Worm (Caenorhabditis elegans): ENCODE results near the gene dmsr-15.

DNA sequence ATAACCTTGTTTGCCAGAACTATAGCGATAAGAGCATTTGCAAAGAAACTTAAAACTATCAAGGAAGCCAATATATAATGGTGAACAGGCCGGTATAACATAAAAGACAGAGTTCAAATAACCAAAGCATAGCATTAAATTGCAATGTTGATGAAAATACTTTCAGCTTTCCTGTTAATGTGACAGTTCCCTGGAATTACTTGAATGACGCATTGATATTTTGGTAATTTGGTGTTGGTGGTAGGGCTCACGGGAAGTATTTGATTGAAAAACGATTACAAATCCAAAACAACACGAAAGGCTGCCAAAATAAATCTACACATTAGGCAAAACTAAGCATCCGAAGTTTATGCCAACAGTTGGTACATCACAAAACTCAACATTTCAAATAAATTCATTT is 19.7 kb downstream of the dmsr-15 start, which contains the start of gene dmsr-16:
- TF ChIP-seq unc-62 (GFP tag; optimal IDR thresholded peaks at IDR 0.05): no peak
- TF ChIP-seq repo-1 (tag; optimal IDR thresholded peaks at IDR 0.05): no peak
- TF ChIP-seq zfh-2 (GFP tag; conservative IDR thresholded peaks at IDR 0.05): no peak
- no peak for TF ChIP-seq Y67H2A.10 (GFP tag; conservative IDR thresholded peaks at IDR 0.05)
- no peak for TF ChIP-seq F55B11.4 (tag; optimal IDR thresholded peaks at IDR 0.05; ENCODE audit: borderline replicate concordance, insufficient read depth)
- no peak for TF ChIP-seq rcor-1 (GFP tag; IDR thresholded peaks at IDR 0.05)
- no peak for TF ChIP-seq nhr-80 (tag; optimal IDR thresholded peaks at IDR 0.05)
- TF ChIP-seq let-607 (tag; optimal IDR thresholded peaks at IDR 0.05): no peak
